Worm (Caenorhabditis elegans): ENCODE measurements around the gene acox-3.

DNA sequence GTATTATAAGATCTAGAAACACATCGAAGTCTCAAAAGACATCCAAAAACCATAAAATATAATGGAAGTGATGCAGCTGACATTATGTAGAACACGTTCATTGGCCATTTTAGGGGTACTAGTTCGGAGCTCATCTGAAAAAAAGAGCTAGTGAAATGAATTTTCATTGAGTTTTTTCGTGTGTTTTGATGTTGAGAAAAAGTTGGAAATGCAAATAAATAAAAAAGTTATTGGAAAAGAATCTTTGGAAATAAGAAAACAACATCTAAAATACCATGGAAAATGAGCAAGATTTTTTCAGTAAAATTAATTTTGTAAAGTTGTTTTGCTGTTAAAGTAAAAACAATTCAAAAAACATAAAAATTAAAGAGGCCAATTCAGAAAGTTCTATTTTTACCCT is 42.4 kb upstream of the acox-3 start, which contains the start of gene srv-24:
- TF ChIP-seq ceh-43 (GFP tag; optimal IDR thresholded peaks at IDR 0.05) (no peak), ceh-39 (tag; optimal IDR thresholded peaks at IDR 0.05) (no peak), unc-39 (tag; optimal IDR thresholded peaks at IDR 0.05) (no peak), elt-1 (tag; optimal IDR thresholded peaks at IDR 0.05; ENCODE audit: borderline replicate concordance, insufficient read depth) (no peak), lin-13 (tag; optimal IDR thresholded peaks at IDR 0.05) (no peak), elt-3 (tag; optimal IDR thresholded peaks at IDR 0.05) (no peak), ztf-11 (tag; optimal IDR thresholded peaks at IDR 0.05) (no peak), mls-2 (tag; optimal IDR thresholded peaks at IDR 0.05) (no peak), sem-2 (GFP tag; optimal IDR thresholded peaks at IDR 0.05) (no peak), unc-62 (GFP tag; optimal IDR thresholded peaks at IDR 0.05) (no peak), nhr-237 (tag; optimal IDR thresholded peaks at IDR 0.05) (no peak), sptf-1 (tag; optimal IDR thresholded peaks at IDR 0.05) (no peak), lsy-2 (tag; optimal IDR thresholded peaks at IDR 0.05) (no peak), snpc-4 (tag; optimal IDR thresholded peaks at IDR 0.05) (no peak)
